Worm (Caenorhabditis elegans) whole organism, L4 larva: ENCODE measurements around the gene T28A8.3.

Experiments
- egl-27 ChIP-seq: sonication (generic microtip); optimal IDR thresholded peaks from 3 replicates; lab custom pipeline; 2017; ENCODE audit warnings: missing biosample characterization, missing genetic modification reagents, missing genetic modification characterization
- fkh-10 ChIP-seq: fragments of 150-350 bp; optimal IDR thresholded peaks from 2 replicates; lab custom pipeline; 2014; ENCODE audit warnings: missing biosample characterization, missing genetic modification reagents, missing genetic modification characterization
- hlh-30 ChIP-seq: sonication (generic microtip); optimal IDR thresholded peaks from 2 replicates; lab custom pipeline; 2017; ENCODE audit warnings: antibody characterized with exemption, mild to moderate bottlenecking, missing genetic modification characterization, missing compliant biosample characterization; ENCODE audit not compliant: insufficient read depth
- lin-13 ChIP-seq: fragments of 150-350 bp; optimal IDR thresholded peaks from 2 replicates; lab custom pipeline; 2014; ENCODE audit warnings: missing biosample characterization, missing genetic modification reagents, missing genetic modification characterization
- nhr-11 ChIP-seq: fragments of 150-350 bp; optimal IDR thresholded peaks from 2 replicates; lab custom pipeline; 2014; ENCODE audit warnings: missing biosample characterization, missing genetic modification characterization
- nhr-237 ChIP-seq: sonication (generic microtip); optimal IDR thresholded peaks from 2 replicates; lab custom pipeline; 2017; ENCODE audit warnings: missing biosample characterization, missing genetic modification characterization
- nhr-6 ChIP-seq: fragments of 150-350 bp; optimal IDR thresholded peaks from 2 replicates; lab custom pipeline; 2014; ENCODE audit warnings: missing biosample characterization, missing genetic modification characterization
- pha-4 ChIP-seq, 2 experiments: fragments of 150-350 bp in 1 of 2; fragments of 200-800 bp in 1 of 2; sonication (Bioruptor generic) in 1 of 2; IDR thresholded peaks in 1 of 2; optimal IDR thresholded peaks in 1 of 2; 2 replicates each; pipeline versions ENCODE4 v1.3.6 to Lab custom; 2014 to 2022; ENCODE audit warnings: missing genetic modification characterization in 2 of 2, missing genetic modification reagents in 2 of 2, missing biosample characterization in 1 of 2, missing compliant biosample characterization in 1 of 2
- unc-130 ChIP-seq: sonication (generic microtip); optimal IDR thresholded peaks from 2 replicates; lab custom pipeline; 2016; ENCODE audit warnings: missing genetic modification reagents, missing genetic modification characterization, missing compliant biosample characterization

DNA sequence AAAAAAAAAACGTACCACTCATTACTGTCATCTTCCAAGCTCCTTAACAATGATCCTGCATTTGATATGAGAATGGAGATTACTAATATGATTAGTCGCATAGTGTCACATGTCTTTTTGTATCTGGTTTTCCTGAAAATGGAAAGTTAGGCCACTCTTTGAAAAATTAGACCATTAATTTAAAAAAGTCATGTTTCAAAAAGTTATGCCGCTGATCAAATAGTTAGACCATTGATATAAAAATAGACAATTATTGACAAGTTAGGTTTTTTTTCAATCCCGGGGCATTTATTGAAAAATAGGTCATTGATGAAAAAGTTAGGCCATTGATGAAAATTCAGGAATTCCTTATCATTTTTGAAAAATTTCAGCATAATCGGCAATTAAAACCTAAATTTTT is 21.8 kb upstream of the T28A8.3 start, which contains the start of gene acc-4:
- no peak for TF ChIP-seq hlh-30
- TF ChIP-seq egl-27 (tag; lab: Kevin White, UChicago) = no peak
- TF ChIP-seq nhr-6 = no peak
- no peak for TF ChIP-seq nhr-237 (tag; lab: Kevin White, UChicago)
- TF ChIP-seq unc-130 (GFP tag; lab: Kevin White, UChicago) = no peak
- no peak for TF ChIP-seq fkh-10
- TF ChIP-seq lin-13 (GFP tag; lab: Kevin White, UChicago) = no peak
- TF ChIP-seq pha-4 (GFP tag; IDR thresholded peaks at IDR 0.05; lab: Robert Waterston, UW) = no peak
- TF ChIP-seq pha-4 (tag; optimal IDR thresholded peaks at IDR 0.05; lab: Kevin White, UChicago) = no peak
- no peak for TF ChIP-seq nhr-11 (tag; lab: Kevin White, UChicago)
